1 fruit fly cellular context compared by ENCODE assay signal in genomic region chrX:3363676-3364075, dm6.
TF ChIP-seq lines count a peak whose summit lies in the region.

No protein-coding gene starts in this region.

TF ChIP-seq in whole organism, embryonic, 481 proteins besides CTCF, POLR2A, EP300 and RAD21 (continued from another document):
- TF ChIP-seq usp (GFP tag; optimal IDR thresholded peaks at IDR 0.05; lab: Kevin White, UChicago) (no peak), CG15073 (GFP tag; optimal IDR thresholded peaks at IDR 0.05; lab: Kevin White, UChicago) (no peak), zen (tag; optimal IDR thresholded peaks at IDR 0.05; lab: Kevin White, UChicago) (peak; percentile 36), CG11247 (GFP tag; IDR thresholded peaks at IDR 0.05; lab: Robert Waterston, UW) (peak; percentile 84), nerfin-2 (GFP tag; IDR thresholded peaks at IDR 0.05; lab: Robert Waterston, UW; ENCODE audit: partially characterized antibody) (no peak), gsb (GFP tag; IDR thresholded peaks at IDR 0.05; lab: Robert Waterston, UW) (peak; percentile 63), sisA (GFP tag; IDR thresholded peaks at IDR 0.05; lab: Robert Waterston, UW) (peak; percentile 63), CG12219 (GFP tag; optimal IDR thresholded peaks at IDR 0.05; lab: Kevin White, UChicago) (no peak), hkb (optimal IDR thresholded peaks at IDR 0.05; lab: Kevin White, UChicago) (no peak), hkb (GFP tag; IDR thresholded peaks at IDR 0.05; lab: Robert Waterston, UW) (peak; percentile 57), ssp (GFP tag; IDR thresholded peaks at IDR 0.05; lab: Robert Waterston, UW) (peak; percentile 54; the same call in 1 of the 2 replicates), wek (GFP tag; optimal IDR thresholded peaks at IDR 0.05; lab: Kevin White, UChicago) (no peak), Hr51 (GFP tag; optimal IDR thresholded peaks at IDR 0.05; lab: Kevin White, UChicago) (peak; percentile 1 to 67), ken (GFP tag; IDR thresholded peaks at IDR 0.05; lab: Robert Waterston, UW) (no peak; the same call in 2 of the 3 replicates), CG3163 (GFP tag; optimal IDR thresholded peaks at IDR 0.05; lab: Kevin White, UChicago) (peak; percentile 40), Awh (GFP tag; IDR thresholded peaks at IDR 0.05; lab: Robert Waterston, UW) (peak; percentile 64), CG6689 (GFP tag; IDR thresholded peaks at IDR 0.05; lab: Robert Waterston, UW) (peak; percentile 61), CG13894 (tag; optimal IDR thresholded peaks at IDR 0.05; lab: Kevin White, UChicago) (peak; percentile 75), gcm2 (GFP tag; optimal IDR thresholded peaks at IDR 0.05; lab: Kevin White, UChicago) (peak; percentile 18), CG11398 (GFP tag; optimal IDR thresholded peaks at IDR 0.05; lab: Kevin White, UChicago) (no peak), nmo (GFP tag; optimal IDR thresholded peaks at IDR 0.05; lab: Kevin White, UChicago) (peak; percentile 25), Blimp-1 (GFP tag; optimal IDR thresholded peaks at IDR 0.05; lab: Kevin White, UChicago) (peak; percentile 45), CG9817 (tag; optimal IDR thresholded peaks at IDR 0.05; lab: Kevin White, UChicago) (peak; percentile 73), C15 (GFP tag; IDR thresholded peaks at IDR 0.05; lab: Robert Waterston, UW) (0 out of 3 replicates have a peak, but pooled peaks have one; percentile 43), lov (optimal IDR thresholded peaks at IDR 0.05; lab: Kevin White, UChicago) (no peak), lov (GFP tag; IDR thresholded peaks at IDR 0.05; lab: Robert Waterston, UW) (0 out of 3 replicates have a peak, but pooled peaks have one; percentile 52), Atf6 (GFP tag; IDR thresholded peaks at IDR 0.05; lab: Robert Waterston, UW) (peak; percentile 89), CrebB (tag; optimal IDR thresholded peaks at IDR 0.05; lab: Kevin White, UChicago) (peak; percentile 63), hth (optimal IDR thresholded peaks at IDR 0.05; lab: Kevin White, UChicago) (no peak), CG10267 (tag; optimal IDR thresholded peaks at IDR 0.05; lab: Kevin White, UChicago) (peak; percentile 37), CG13296 (GFP tag; optimal IDR thresholded peaks at IDR 0.05; lab: Kevin White, UChicago) (no peak), CG7357 (GFP tag; IDR thresholded peaks at IDR 0.05; lab: Robert Waterston, UW) (peak; percentile 43; the same call in 1 of the 3 replicates), lilli (GFP tag; optimal IDR thresholded peaks at IDR 0.05; lab: Kevin White, UChicago) (peak; percentile 89), slbo (GFP tag; IDR thresholded peaks at IDR 0.05; lab: Robert Waterston, UW) (peak; percentile 95), HLH54F (GFP tag; optimal IDR thresholded peaks at IDR 0.05; lab: Kevin White, UChicago) (peak; percentile 84), fd3F (GFP tag; optimal IDR thresholded peaks at IDR 0.05; lab: Kevin White, UChicago) (peak; percentile 34), az2 (GFP tag; optimal IDR thresholded peaks at IDR 0.05; lab: Kevin White, UChicago) (peak; percentile 45), Sox100B (GFP tag; optimal IDR thresholded peaks at IDR 0.05; lab: Kevin White, UChicago) (no peak), CG5180 (GFP tag; optimal IDR thresholded peaks at IDR 0.05; lab: Kevin White, UChicago) (no peak), ems (GFP tag; optimal IDR thresholded peaks at IDR 0.05; lab: Kevin White, UChicago) (peak; percentile 70), CG11456 (GFP tag; IDR thresholded peaks at IDR 0.05; lab: Robert Waterston, UW) (no peak; the same call in 1 of the 3 replicates), insv (GFP tag; optimal IDR thresholded peaks at IDR 0.05; lab: Kevin White, UChicago) (no peak), zf30C (GFP tag; optimal IDR thresholded peaks at IDR 0.05; lab: Kevin White, UChicago) (peak; percentile 26), psq (GFP tag; optimal IDR thresholded peaks at IDR 0.05; lab: Kevin White, UChicago) (no peak), mld (GFP tag; IDR thresholded peaks at IDR 0.05; lab: Robert Waterston, UW; ENCODE audit: partially characterized antibody) (no peak), CG33213 (GFP tag; optimal IDR thresholded peaks at IDR 0.05; lab: Kevin White, UChicago) (peak; percentile 48), abd-A (tag; optimal IDR thresholded peaks at IDR 0.05; lab: Kevin White, UChicago) (peak; percentile 1), CG4424 (GFP tag; optimal IDR thresholded peaks at IDR 0.05; lab: Kevin White, UChicago) (peak; percentile 55), CG10147 (GFP tag; optimal IDR thresholded peaks at IDR 0.05; lab: Kevin White, UChicago) (peak; percentile 83), sug (tag; optimal IDR thresholded peaks at IDR 0.05; lab: Kevin White, UChicago) (peak; percentile 40), MBD-R2 (GFP tag; IDR thresholded peaks at IDR 0.05; lab: Robert Waterston, UW) (peak; percentile 77), Lpt (GFP tag; optimal IDR thresholded peaks at IDR 0.05; lab: Kevin White, UChicago) (no peak), CG9876 (GFP tag; optimal IDR thresholded peaks at IDR 0.05; lab: Kevin White, UChicago) (peak; percentile 15), chif (GFP tag; optimal IDR thresholded peaks at IDR 0.05; lab: Kevin White, UChicago) (peak; percentile 53 to 66), CG4328 (GFP tag; optimal IDR thresholded peaks at IDR 0.05; lab: Kevin White, UChicago) (no peak), scrt (GFP tag; optimal IDR thresholded peaks at IDR 0.05; lab: Kevin White, UChicago) (peak; percentile 70), repo (GFP tag; optimal IDR thresholded peaks at IDR 0.05; lab: Kevin White, UChicago) (peak; percentile 50), CG16815 (GFP tag; optimal IDR thresholded peaks at IDR 0.05; lab: Kevin White, UChicago) (peak; percentile 33), CG10543 (GFP tag; optimal IDR thresholded peaks at IDR 0.05; lab: Kevin White, UChicago) (peak; percentile 29), CG7556 (GFP tag; optimal IDR thresholded peaks at IDR 0.05; lab: Kevin White, UChicago) (peak; percentile 42), lab (GFP tag; optimal IDR thresholded peaks at IDR 0.05; lab: Kevin White, UChicago) (peak; percentile 87), CG11695 (GFP tag; IDR thresholded peaks at IDR 0.05; lab: Robert Waterston, UW) (peak; percentile 43; the same call in 1 of the 3 replicates), CG3838 (GFP tag; optimal IDR thresholded peaks at IDR 0.05; lab: Kevin White, UChicago) (peak; percentile 22), hbn (GFP tag; IDR thresholded peaks at IDR 0.05; lab: Robert Waterston, UW; ENCODE audit: partially characterized antibody) (no peak), Dad (GFP tag; optimal IDR thresholded peaks at IDR 0.05; lab: Kevin White, UChicago) (peak; percentile 34), Sox102F (GFP tag; optimal IDR thresholded peaks at IDR 0.05; lab: Kevin White, UChicago) (no peak), Asciz (GFP tag; optimal IDR thresholded peaks at IDR 0.05; lab: Kevin White, UChicago) (no peak), CG33557 (GFP tag; optimal IDR thresholded peaks at IDR 0.05; lab: Kevin White, UChicago) (no peak), NK7.1 (GFP tag; optimal IDR thresholded peaks at IDR 0.05; lab: Kevin White, UChicago) (peak; percentile 43), Ada2b (GFP tag; IDR thresholded peaks at IDR 0.05; lab: Robert Waterston, UW) (peak; percentile 56), CG15696 (tag; optimal IDR thresholded peaks at IDR 0.05; lab: Kevin White, UChicago) (peak; percentile 35), CG7271 (tag; optimal IDR thresholded peaks at IDR 0.05; lab: Kevin White, UChicago) (no peak), kni (GFP tag; optimal IDR thresholded peaks at IDR 0.05; lab: Kevin White, UChicago) (no peak), CG18599 (GFP tag; optimal IDR thresholded peaks at IDR 0.05; lab: Kevin White, UChicago) (peak; percentile 80), CG12104 (GFP tag; optimal IDR thresholded peaks at IDR 0.05; lab: Kevin White, UChicago) (peak; percentile 6), Poxn (GFP tag; IDR thresholded peaks at IDR 0.05; lab: Robert Waterston, UW) (peak; percentile 80), pros (GFP tag; optimal IDR thresholded peaks at IDR 0.05; lab: Kevin White, UChicago) (no peak), CG11696 (GFP tag; IDR thresholded peaks at IDR 0.05; lab: Robert Waterston, UW) (0 out of 2 replicates have a peak, but pooled peaks have one; percentile 34), CG14014 (GFP tag; IDR thresholded peaks at IDR 0.05; lab: Robert Waterston, UW) (peak; percentile 80), CG10654 (GFP tag; optimal IDR thresholded peaks at IDR 0.05; lab: Kevin White, UChicago) (no peak), lola (GFP tag; optimal IDR thresholded peaks at IDR 0.05; lab: Kevin White, UChicago) (peak in 1 of 3 experiments; percentile 21), Sry-β (GFP tag; optimal IDR thresholded peaks at IDR 0.05; lab: Kevin White, UChicago) (no peak), gsb-n (tag; optimal IDR thresholded peaks at IDR 0.05; lab: Kevin White, UChicago) (peak; percentile 4), BtbVII (GFP tag; optimal IDR thresholded peaks at IDR 0.05; lab: Kevin White, UChicago) (peak; percentile 53), CG15479 (GFP tag; optimal IDR thresholded peaks at IDR 0.05; lab: Kevin White, UChicago) (no peak), crp (GFP tag; optimal IDR thresholded peaks at IDR 0.05; lab: Kevin White, UChicago) (no peak), exex (tag; optimal IDR thresholded peaks at IDR 0.05; lab: Kevin White, UChicago) (peak; percentile 29), CG4854 (GFP tag; optimal IDR thresholded peaks at IDR 0.05; lab: Kevin White, UChicago) (peak; percentile 52), Camta (GFP tag; optimal IDR thresholded peaks at IDR 0.05; lab: Kevin White, UChicago) (peak; percentile 32), D19B (GFP tag; optimal IDR thresholded peaks at IDR 0.05; lab: Kevin White, UChicago) (peak; percentile 60), fu2 (GFP tag; optimal IDR thresholded peaks at IDR 0.05; lab: Kevin White, UChicago) (peak; percentile 75), Six4 (GFP tag; optimal IDR thresholded peaks at IDR 0.05; lab: Kevin White, UChicago) (peak; percentile 5), Oaz (GFP tag; IDR thresholded peaks at IDR 0.05; lab: Robert Waterston, UW) (0 out of 2 replicates have a peak, but pooled peaks have one; percentile 21), CG5245 (GFP tag; optimal IDR thresholded peaks at IDR 0.05; lab: Kevin White, UChicago) (peak; percentile 19), CG30431 (GFP tag; optimal IDR thresholded peaks at IDR 0.05; lab: Kevin White, UChicago) (peak; percentile 40), Dfd (GFP tag; optimal IDR thresholded peaks at IDR 0.05; lab: Kevin White, UChicago) (no peak), YL-1 (GFP tag; optimal IDR thresholded peaks at IDR 0.05; lab: Kevin White, UChicago) (no peak), CG17361 (GFP tag; IDR thresholded peaks at IDR 0.05; lab: Robert Waterston, UW) (peak; percentile 33; the same call in 2 of the 3 replicates), vvl (GFP tag; IDR thresholded peaks at IDR 0.05; lab: Robert Waterston, UW) (peak; percentile 81), NFAT (GFP tag; IDR thresholded peaks at IDR 0.05; lab: Robert Waterston, UW) (peak; percentile 93), Side (GFP tag; optimal IDR thresholded peaks at IDR 0.05; lab: Kevin White, UChicago) (peak; percentile 53), cg (GFP tag; optimal IDR thresholded peaks at IDR 0.05; lab: Kevin White, UChicago) (no peak), lmd (GFP tag; IDR thresholded peaks at IDR 0.05; lab: Robert Waterston, UW) (peak; percentile 83), stwl (tag; optimal IDR thresholded peaks at IDR 0.05; lab: Kevin White, UChicago) (no peak), CG9215 (GFP tag; IDR thresholded peaks at IDR 0.05; lab: Robert Waterston, UW) (no peak), pan (optimal IDR thresholded peaks at IDR 0.05; lab: Kevin White, UChicago) (no peak), pan (GFP tag; optimal IDR thresholded peaks at IDR 0.05 in 1 of 2, IDR thresholded peaks at IDR 0.05 in 1 of 2) (peak in 1 of 2 experiments; percentile 79), CG10462 (GFP tag; optimal IDR thresholded peaks at IDR 0.05; lab: Kevin White, UChicago) (no peak), ac (GFP tag; optimal IDR thresholded peaks at IDR 0.05; lab: Kevin White, UChicago) (no peak), CG10959 (GFP tag; IDR thresholded peaks at IDR 0.05; lab: Robert Waterston, UW) (0 out of 2 replicates have a peak, but pooled peaks have one; percentile 31), danr (GFP tag; IDR thresholded peaks at IDR 0.05; lab: Robert Waterston, UW) (no peak), CG6813 (GFP tag; optimal IDR thresholded peaks at IDR 0.05; lab: Kevin White, UChicago) (peak; percentile 63), slou (GFP tag; optimal IDR thresholded peaks at IDR 0.05; lab: Kevin White, UChicago) (no peak), Antp (GFP tag; optimal IDR thresholded peaks at IDR 0.05; lab: Kevin White, UChicago) (peak; percentile 70), dpn (GFP tag; optimal IDR thresholded peaks at IDR 0.05; lab: Kevin White, UChicago) (peak; percentile 49 to 81), Dp (GFP tag; optimal IDR thresholded peaks at IDR 0.05; lab: Kevin White, UChicago) (no peak), tgo (GFP tag; IDR thresholded peaks at IDR 0.05; lab: Robert Waterston, UW) (peak; percentile 65; the same call in 2 of the 3 replicates)
